Worm (Caenorhabditis elegans) whole organism, young adult: Measurements from ENCODE around the gene bub-3.

ENCODE experiments used
- dox-1 ChIP-seq: fragments of 200-800 bp; sonication (Bioruptor generic); IDR thresholded peaks from 2 replicates; pipeline ENCODE4 v1.3.6; 2022; ENCODE audit warnings: missing genetic modification reagents, missing genetic modification characterization, missing compliant biosample characterization
- hsf-1 ChIP-seq: fragments of 200-800 bp; sonication (Bioruptor generic); IDR thresholded peaks from 2 replicates; pipeline ENCODE4 v1.3.6; 2022; ENCODE audit warnings: missing genetic modification reagents, missing genetic modification characterization, missing compliant biosample characterization
- madf-8 ChIP-seq: fragments of 200-800 bp; sonication (Bioruptor generic); conservative IDR thresholded peaks from 2 replicates; pipeline ENCODE4 v1.3.6; 2022; ENCODE audit warnings: missing genetic modification reagents, missing genetic modification characterization, missing compliant biosample characterization

- peak; percentile 79 for TF ChIP-seq madf-8 (GFP tag; lab: Robert Waterston, UW)
- peak; percentile 57 for TF ChIP-seq dox-1 (GFP tag; lab: Robert Waterston, UW)
- TF ChIP-seq hsf-1, result no peak
Measured at ce11 chrII:13732146-13732545, 6.3 kb downstream of the bub-3 start.
